Fruit fly (Drosophila melanogaster) whole organism, prepupa: ENCODE results near the gene Noa36.

ENCODE experiments used
- CG11762 ChIP-seq: fragments of 200-800 bp; sonication (Bioruptor generic); optimal IDR thresholded peaks from 3 replicates; lab custom pipeline; 2016; ENCODE audit warnings: missing biosample characterization, missing genetic modification characterization; ENCODE audit not compliant: insufficient read depth
- CG1621 ChIP-seq: fragments of 200-800 bp; sonication (Bioruptor generic); optimal IDR thresholded peaks from 3 replicates; lab custom pipeline; 2018; ENCODE audit warnings: missing biosample characterization, mild to moderate bottlenecking, missing genetic modification characterization
- CG32006 ChIP-seq: fragments of 200-800 bp; sonication (Bioruptor generic); optimal IDR thresholded peaks from 3 replicates; lab custom pipeline; 2017; ENCODE audit warnings: missing biosample characterization, mild to moderate bottlenecking, missing genetic modification characterization
- CG7368 ChIP-seq: fragments of 200-800 bp; sonication (Bioruptor generic); optimal IDR thresholded peaks from 3 replicates; lab custom pipeline; 2016; ENCODE audit warnings: missing biosample characterization, missing genetic modification characterization
- Eip93F ChIP-seq: fragments of 200-800 bp; sonication (Bioruptor generic); optimal IDR thresholded peaks from 2 replicates; lab custom pipeline; 2016; ENCODE audit warnings: missing biosample characterization, mild to moderate bottlenecking, missing genetic modification characterization
- Gug ChIP-seq: fragments of 200-800 bp; sonication (Bioruptor generic); IDR thresholded peaks from 2 replicates; pipeline ENCODE4 v1.3.6; 2022; ENCODE audit warnings: missing biosample characterization, missing genetic modification characterization
- Hr39 ChIP-seq: fragments of 200-800 bp; sonication (Bioruptor generic); optimal IDR thresholded peaks from 2 replicates; lab custom pipeline; 2016; ENCODE audit warnings: missing biosample characterization, missing genetic modification characterization
- OdsH ChIP-seq: fragments of 200-800 bp; sonication (Bioruptor generic); optimal IDR thresholded peaks from 3 replicates; lab custom pipeline; 2016; ENCODE audit warnings: missing biosample characterization, missing genetic modification characterization
- lz ChIP-seq: fragments of 200-800 bp; sonication (Bioruptor generic); optimal IDR thresholded peaks from 3 replicates; lab custom pipeline; 2016; ENCODE audit warnings: missing biosample characterization, missing genetic modification characterization
- spab ChIP-seq: fragments of 200-800 bp; sonication (Bioruptor generic); optimal IDR thresholded peaks from 2 replicates; lab custom pipeline; 2017; ENCODE audit warnings: missing biosample characterization, mild to moderate bottlenecking, missing genetic modification characterization, missing genetic modification reagents
- vri ChIP-seq: fragments of 200-800 bp; sonication (Bioruptor generic); optimal IDR thresholded peaks from 3 replicates; lab custom pipeline; 2016; ENCODE audit warnings: missing biosample characterization, mild to moderate bottlenecking, missing genetic modification characterization

DNA sequence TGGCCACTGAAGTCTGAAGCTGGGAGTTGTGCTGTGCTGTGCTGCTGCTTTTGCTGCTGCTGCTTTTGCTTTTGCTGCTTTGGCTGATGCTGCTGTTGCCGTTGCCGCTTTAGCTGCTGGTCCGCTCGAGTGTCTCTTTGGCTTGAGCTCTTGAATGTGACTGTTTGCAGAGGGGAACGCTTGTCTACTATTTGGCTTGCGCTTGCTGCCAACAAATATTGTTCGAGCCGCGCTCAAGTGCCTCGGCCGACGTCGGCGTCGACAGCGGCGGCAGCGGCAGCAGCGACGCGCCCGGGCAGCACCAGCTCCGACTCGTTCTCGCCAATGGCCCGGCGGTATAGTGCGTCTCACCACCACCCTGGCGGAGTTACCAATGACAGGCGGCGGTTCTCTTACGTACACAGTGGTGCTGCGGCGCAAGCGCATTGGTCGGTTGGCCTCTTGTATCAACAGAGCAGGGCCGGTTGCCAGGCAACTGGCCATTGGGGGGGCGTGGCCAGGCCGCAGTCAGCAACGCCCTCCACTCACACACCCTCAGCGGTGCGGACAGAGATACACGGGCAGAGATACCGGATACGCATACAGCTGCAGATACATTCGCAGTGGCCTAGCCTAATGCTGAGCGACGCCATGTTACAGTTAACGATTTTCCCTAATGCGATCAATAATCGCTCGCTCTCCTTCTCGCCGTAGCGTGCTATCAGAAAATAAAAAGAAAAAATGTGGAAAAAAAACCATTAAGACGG is 13.8 kb downstream of the Noa36 start, which contains the start of gene fkh:
- TF ChIP-seq Hr39 (GFP tag; lab: Kevin White, UChicago) (peak; percentile 8), CG1621 (tag; lab: Kevin White, UChicago) (peak; percentile 69), CG11762 (GFP tag; lab: Kevin White, UChicago) (no peak), OdsH (GFP tag; lab: Kevin White, UChicago) (peak; percentile 55), vri (GFP tag; lab: Kevin White, UChicago) (peak; percentile 88), spab (GFP tag; lab: Kevin White, UChicago) (peak; percentile 72), CG32006 (GFP tag; lab: Kevin White, UChicago) (peak; percentile 61), lz (GFP tag; lab: Kevin White, UChicago) (peak; percentile 57), CG7368 (GFP tag; lab: Kevin White, UChicago) (peak; percentile 83), Gug (GFP tag; lab: Robert Waterston, UW) (no peak), Eip93F (no peak)
